Worm (Caenorhabditis elegans): ENCODE measurements around the gene set-13.

ce11 chrII:2815017-2815416 lies 1.8 kb upstream of the set-13 start:
- TF ChIP-seq nhr-28 (tag; optimal IDR thresholded peaks at IDR 0.05) (no peak), mep-1 (tag; optimal IDR thresholded peaks at IDR 0.05) (no peak), lsy-2 (tag; optimal IDR thresholded peaks at IDR 0.05) (no peak), unc-62 (GFP tag; optimal IDR thresholded peaks at IDR 0.05) (no peak), lin-13 (tag; optimal IDR thresholded peaks at IDR 0.05) (no peak), pha-4 (tag; optimal IDR thresholded peaks at IDR 0.05) (no peak)

Measured in whole organism, mixed stage, embryonic.